Worm (Caenorhabditis elegans) whole organism, young adult: ENCODE data around the gene twk-12.

Source experiments
- F22D6.2 ChIP-seq: sonication (generic microtip); optimal IDR thresholded peaks from 2 replicates; lab custom pipeline; 2016; ENCODE audit warnings: mild to moderate bottlenecking, missing genetic modification characterization, missing compliant biosample characterization
- F52B5.7 ChIP-seq: sonication (generic microtip); optimal IDR thresholded peaks from 2 replicates; lab custom pipeline; 2016; ENCODE audit warnings: mild to moderate bottlenecking, missing genetic modification characterization, missing compliant biosample characterization
- F57C9.4 ChIP-seq: sonication (generic microtip); optimal IDR thresholded peaks from 2 replicates; lab custom pipeline; 2017; ENCODE audit warnings: mild to moderate bottlenecking, missing genetic modification characterization, missing compliant biosample characterization
- T07F8.4 ChIP-seq: sonication (generic microtip); optimal IDR thresholded peaks from 2 replicates; lab custom pipeline; 2016; ENCODE audit warnings: mild to moderate bottlenecking, missing genetic modification characterization, moderate library complexity, missing compliant biosample characterization
- ama-1 ChIP-seq, 3 experiments: fragments of 150-350 bp in 1 of 3; sonication (generic microtip) in 2 of 3; optimal IDR thresholded peaks; 2 replicates each; lab custom pipeline; 2014 to 2018; ENCODE audit warnings: missing biosample characterization in 2 of 3, missing genetic modification characterization in 2 of 3, missing genetic modification reagents in 2 of 3
- aptf-3 ChIP-seq: fragments of 200-800 bp; sonication (Bioruptor generic); IDR thresholded peaks from 2 replicates; pipeline ENCODE4 v1.3.6; 2022; ENCODE audit warnings: missing genetic modification characterization, missing compliant biosample characterization
- ets-4 ChIP-seq: fragments of 200-800 bp; sonication (Bioruptor generic); optimal IDR thresholded peaks from 2 replicates; lab custom pipeline; 2018; ENCODE audit warnings: mild to moderate bottlenecking, missing genetic modification characterization, missing compliant biosample characterization
- let-526 ChIP-seq: fragments of 200-800 bp; sonication (Bioruptor generic); IDR thresholded peaks from 2 replicates; pipeline ENCODE4 v1.3.6; 2022; ENCODE audit warnings: missing genetic modification reagents, missing genetic modification characterization, missing compliant biosample characterization
- lin-40 ChIP-seq: sonication (generic microtip); optimal IDR thresholded peaks from 2 replicates; lab custom pipeline; 2016; ENCODE audit warnings: missing genetic modification characterization, mild to moderate bottlenecking, missing compliant biosample characterization, missing genotype, missing genetic modification reagents
- madf-10 ChIP-seq: sonication (generic microtip); optimal IDR thresholded peaks from 2 replicates; lab custom pipeline; 2016; ENCODE audit warnings: mild to moderate bottlenecking, missing genetic modification characterization, missing compliant biosample characterization
- madf-3 ChIP-seq: fragments of 200-800 bp; sonication (Bioruptor generic); IDR thresholded peaks from 2 replicates; pipeline ENCODE4 v1.3.6; 2022; ENCODE audit warnings: missing genetic modification reagents, missing genetic modification characterization, missing compliant biosample characterization
- mel-28 ChIP-seq: sonication (generic microtip); optimal IDR thresholded peaks from 2 replicates; lab custom pipeline; 2016; ENCODE audit warnings: borderline replicate concordance, mild to moderate bottlenecking, missing genetic modification characterization, missing compliant biosample characterization
- unc-130 ChIP-seq: sonication (generic microtip); optimal IDR thresholded peaks from 2 replicates; lab custom pipeline; 2016; ENCODE audit warnings: missing genetic modification reagents, missing genetic modification characterization, missing compliant biosample characterization
- unc-62 ChIP-seq: fragments of 150-350 bp; optimal IDR thresholded peaks from 2 replicates; lab custom pipeline; 2014; ENCODE audit warnings: missing biosample characterization, missing genetic modification reagents, missing genetic modification characterization

DNA sequence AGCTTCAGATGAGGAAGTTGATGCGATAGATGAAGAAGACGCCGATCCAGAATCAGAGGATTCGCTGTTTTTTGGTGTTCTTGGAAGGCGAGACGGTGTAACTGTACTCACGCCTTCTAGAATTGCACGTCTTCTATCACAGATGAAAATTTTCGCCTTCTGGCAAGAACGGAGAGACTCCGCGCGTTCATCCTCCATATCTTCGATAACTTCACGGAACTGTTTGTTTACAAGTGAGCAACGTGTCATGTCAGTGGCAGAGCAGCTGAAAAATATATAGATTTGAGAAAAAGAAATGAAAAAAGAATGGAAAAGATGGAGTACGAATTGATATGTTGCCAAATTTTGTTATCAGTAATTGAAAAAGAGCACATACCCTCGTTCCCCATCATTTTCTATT, 47.2 kb downstream of the twk-12 start:
- TF ChIP-seq ets-4 (GFP tag; lab: Kevin White, UChicago) (no peak), F57C9.4 (tag; lab: Kevin White, UChicago) (no peak), lin-40 (tag; lab: Kevin White, UChicago) (no peak), aptf-3 (GFP tag; lab: Robert Waterston, UW) (no peak), T07F8.4 (tag; lab: Kevin White, UChicago) (no peak), F22D6.2 (tag; lab: Kevin White, UChicago) (no peak), let-526 (GFP tag; lab: Robert Waterston, UW) (no peak), ama-1 (optimal IDR thresholded peaks at IDR 0.05; lab: Kevin White, UChicago) (no peak), ama-1 (GFP tag; optimal IDR thresholded peaks at IDR 0.05; lab: Kevin White, UChicago) (no peak), mel-28 (tag; lab: Kevin White, UChicago) (no peak), madf-10 (tag; lab: Kevin White, UChicago) (no peak), unc-62 (no peak), F52B5.7 (tag; lab: Kevin White, UChicago) (no peak), madf-3 (GFP tag; lab: Robert Waterston, UW) (no peak), unc-130 (GFP tag; lab: Kevin White, UChicago) (no peak)
